Worm (Caenorhabditis elegans) whole organism, late embryonic: Measurements from ENCODE around the gene str-246.

Source experiments
- C38D4.7 ChIP-seq: fragments of 200-800 bp; sonication (Bioruptor generic); optimal IDR thresholded peaks from 2 replicates; lab custom pipeline; 2018; ENCODE audit warnings: mild to moderate bottlenecking, missing genetic modification characterization, moderate library complexity, missing compliant biosample characterization
- F13H6.1 ChIP-seq: sonication (generic microtip); optimal IDR thresholded peaks from 2 replicates; lab custom pipeline; 2016; ENCODE audit warnings: missing genetic modification characterization, missing compliant biosample characterization
- K02D7.2 ChIP-seq: sonication (generic microtip); optimal IDR thresholded peaks from 2 replicates; lab custom pipeline; 2017; ENCODE audit warnings: mild to moderate bottlenecking, missing genetic modification characterization, missing compliant biosample characterization
- T23F11.4 ChIP-seq: fragments of 200-800 bp; sonication (Bioruptor generic); optimal IDR thresholded peaks from 2 replicates; lab custom pipeline; 2018; ENCODE audit warnings: mild to moderate bottlenecking, missing genetic modification characterization, missing compliant biosample characterization
- Y22D7AL.16 ChIP-seq: sonication (generic microtip); optimal IDR thresholded peaks from 2 replicates; lab custom pipeline; 2016; ENCODE audit warnings: missing genetic modification characterization, missing compliant biosample characterization
- ahr-1 ChIP-seq: sonication (generic microtip); optimal IDR thresholded peaks from 2 replicates; lab custom pipeline; 2016; ENCODE audit warnings: missing genetic modification characterization, missing compliant biosample characterization
- ama-1 ChIP-seq: fragments of 150-350 bp; optimal IDR thresholded peaks from 2 replicates; lab custom pipeline; 2014
- ceh-14 ChIP-seq: sonication (generic microtip); optimal IDR thresholded peaks from 2 replicates; lab custom pipeline; 2016; ENCODE audit warnings: missing genotype, missing genetic modification characterization, missing compliant biosample characterization
- ceh-18 ChIP-seq: sonication (generic microtip); optimal IDR thresholded peaks from 2 replicates; lab custom pipeline; 2016; ENCODE audit warnings: missing genetic modification characterization, missing compliant biosample characterization
- ceh-19 ChIP-seq: fragments of 200-800 bp; sonication (Bioruptor generic); optimal IDR thresholded peaks from 2 replicates; lab custom pipeline; 2018; ENCODE audit warnings: mild to moderate bottlenecking, missing genetic modification characterization, missing compliant biosample characterization
- ceh-2 ChIP-seq: sonication (generic microtip); optimal IDR thresholded peaks from 2 replicates; lab custom pipeline; 2016; ENCODE audit warnings: missing genotype, missing genetic modification characterization, missing compliant biosample characterization
- ceh-22 ChIP-seq: sonication (generic microtip); optimal IDR thresholded peaks from 2 replicates; lab custom pipeline; 2017; ENCODE audit warnings: missing biosample characterization, missing genetic modification characterization
- ceh-30 ChIP-seq: fragments of 150-350 bp; optimal IDR thresholded peaks from 2 replicates; lab custom pipeline; 2014; ENCODE audit warnings: missing biosample characterization, missing genetic modification characterization
- ceh-31 ChIP-seq: sonication (generic microtip); optimal IDR thresholded peaks from 2 replicates; lab custom pipeline; 2016; ENCODE audit warnings: missing genetic modification characterization, missing compliant biosample characterization
- dmd-4 ChIP-seq: sonication (generic microtip); optimal IDR thresholded peaks from 2 replicates; lab custom pipeline; 2016; ENCODE audit warnings: borderline replicate concordance, missing genetic modification characterization, missing compliant biosample characterization
- dve-1 ChIP-seq: sonication (generic microtip); optimal IDR thresholded peaks from 2 replicates; lab custom pipeline; 2017; ENCODE audit warnings: antibody characterized with exemption, mild to moderate bottlenecking, missing genetic modification characterization, missing compliant biosample characterization
- elt-2 ChIP-seq: sonication (generic microtip); optimal IDR thresholded peaks from 2 replicates; lab custom pipeline; 2016; ENCODE audit warnings: missing genetic modification reagents, missing genetic modification characterization, missing compliant biosample characterization
- ets-4 ChIP-seq: sonication (generic microtip); optimal IDR thresholded peaks from 2 replicates; lab custom pipeline; 2016; ENCODE audit warnings: missing genetic modification characterization, missing compliant biosample characterization
- eyg-1 ChIP-seq: sonication (generic microtip); optimal IDR thresholded peaks from 2 replicates; lab custom pipeline; 2016; ENCODE audit warnings: missing genotype, missing genetic modification characterization, missing compliant biosample characterization
- fax-1 ChIP-seq: sonication (generic microtip); optimal IDR thresholded peaks from 2 replicates; lab custom pipeline; 2016; ENCODE audit warnings: missing genotype, missing genetic modification characterization, missing compliant biosample characterization
- gmeb-2 ChIP-seq: sonication (generic microtip); optimal IDR thresholded peaks from 2 replicates; lab custom pipeline; 2016; ENCODE audit warnings: missing genetic modification characterization, inconsistent platforms, missing compliant biosample characterization
- hlh-13 ChIP-seq: fragments of 200-800 bp; sonication (Bioruptor generic); optimal IDR thresholded peaks from 2 replicates; lab custom pipeline; 2018; ENCODE audit warnings: mild to moderate bottlenecking, missing genetic modification characterization, missing compliant biosample characterization
- hlh-15 ChIP-seq: sonication (generic microtip); optimal IDR thresholded peaks from 2 replicates; lab custom pipeline; 2016; ENCODE audit warnings: missing genetic modification characterization, missing compliant biosample characterization
- hlh-6 ChIP-seq: sonication (generic microtip); optimal IDR thresholded peaks from 2 replicates; lab custom pipeline; 2016; ENCODE audit warnings: missing genotype, missing genetic modification characterization, missing compliant biosample characterization
- hlh-8 ChIP-seq: sonication (generic microtip); optimal IDR thresholded peaks from 2 replicates; lab custom pipeline; 2016; ENCODE audit warnings: missing genotype, missing genetic modification characterization, missing compliant biosample characterization
- lim-6 ChIP-seq: sonication (generic microtip); optimal IDR thresholded peaks from 2 replicates; lab custom pipeline; 2016; ENCODE audit warnings: missing genetic modification characterization, missing compliant biosample characterization
- madf-2 ChIP-seq: sonication (generic microtip); optimal IDR thresholded peaks from 2 replicates; lab custom pipeline; 2017; ENCODE audit warnings: missing genetic modification characterization, missing compliant biosample characterization
- nfya-1 ChIP-seq: sonication (generic microtip); optimal IDR thresholded peaks from 2 replicates; lab custom pipeline; 2017; ENCODE audit warnings: missing genetic modification characterization, mild to moderate bottlenecking, missing compliant biosample characterization, antibody characterized with exemption, moderate library complexity
- npax-4 ChIP-seq: sonication (generic microtip); optimal IDR thresholded peaks from 2 replicates; lab custom pipeline; 2016; ENCODE audit warnings: missing genetic modification characterization, missing compliant biosample characterization
- pag-3 ChIP-seq: sonication (generic microtip); optimal IDR thresholded peaks from 2 replicates; lab custom pipeline; 2016; ENCODE audit warnings: missing compliant biosample characterization, missing genetic modification characterization, borderline replicate concordance
- pha-2 ChIP-seq: sonication (generic microtip); optimal IDR thresholded peaks from 2 replicates; lab custom pipeline; 2017; ENCODE audit warnings: mild to moderate bottlenecking, missing genetic modification characterization, missing compliant biosample characterization
- pha-4 ChIP-seq: fragments of 150-350 bp; optimal IDR thresholded peaks from 2 replicates; lab custom pipeline; 2018; ENCODE audit warnings: missing biosample characterization, missing genetic modification reagents, missing genetic modification characterization
- pros-1 ChIP-seq: fragments of 150-350 bp; optimal IDR thresholded peaks from 2 replicates; lab custom pipeline; 2014; ENCODE audit warnings: missing biosample characterization, missing genetic modification reagents, missing genetic modification characterization
- ref-2 ChIP-seq: sonication (generic microtip); optimal IDR thresholded peaks from 2 replicates; lab custom pipeline; 2016; ENCODE audit warnings: missing genetic modification characterization, missing compliant biosample characterization
- rnt-1 ChIP-seq: sonication (generic microtip); optimal IDR thresholded peaks from 2 replicates; lab custom pipeline; 2016; ENCODE audit warnings: missing genetic modification characterization, missing compliant biosample characterization
- sdc-2 ChIP-seq: sonication (generic microtip); optimal IDR thresholded peaks from 2 replicates; lab custom pipeline; 2016; ENCODE audit warnings: missing genotype, missing genetic modification characterization, missing compliant biosample characterization
- sox-4 ChIP-seq: sonication (generic microtip); optimal IDR thresholded peaks from 2 replicates; lab custom pipeline; 2017; ENCODE audit warnings: mild to moderate bottlenecking, missing genetic modification characterization, inconsistent platforms, missing compliant biosample characterization
- syd-9 ChIP-seq: sonication (generic microtip); optimal IDR thresholded peaks from 2 replicates; lab custom pipeline; 2016; ENCODE audit warnings: mild to moderate bottlenecking, missing genetic modification characterization, moderate library complexity, missing compliant biosample characterization
- tbx-2 ChIP-seq: sonication (generic microtip); optimal IDR thresholded peaks from 2 replicates; lab custom pipeline; 2016; ENCODE audit warnings: missing genetic modification characterization, missing compliant biosample characterization
- tbx-7 ChIP-seq: sonication (generic microtip); optimal IDR thresholded peaks from 2 replicates; lab custom pipeline; 2016; ENCODE audit warnings: missing genotype, missing genetic modification characterization, missing compliant biosample characterization
- ttx-3 ChIP-seq: sonication (generic microtip); optimal IDR thresholded peaks from 2 replicates; lab custom pipeline; 2016; ENCODE audit warnings: missing genetic modification reagents, missing genetic modification characterization, missing compliant biosample characterization
- unc-3 ChIP-seq, 2 experiments: fragments of 200-800 bp in 1 of 2; sonication (Bioruptor generic) in 1 of 2; sonication (generic microtip) in 1 of 2; conservative IDR thresholded peaks in 1 of 2; optimal IDR thresholded peaks in 1 of 2; 2 replicates each; pipeline versions ENCODE4 v1.3.6 to Lab custom; 2016 to 2022; ENCODE audit warnings: missing compliant biosample characterization in 2 of 2, missing genetic modification characterization in 2 of 2, missing genetic modification reagents in 1 of 2
- unc-42 ChIP-seq: sonication (generic microtip); optimal IDR thresholded peaks from 2 replicates; lab custom pipeline; 2016; ENCODE audit warnings: missing genotype, missing genetic modification characterization, missing compliant biosample characterization
- unc-55 ChIP-seq: sonication (generic microtip); optimal IDR thresholded peaks from 2 replicates; lab custom pipeline; 2017; ENCODE audit warnings: missing biosample characterization, missing genetic modification reagents, missing genetic modification characterization
- unc-86 ChIP-seq: sonication (generic microtip); optimal IDR thresholded peaks from 2 replicates; lab custom pipeline; 2016; ENCODE audit warnings: missing genetic modification characterization, missing compliant biosample characterization
- ztf-16 ChIP-seq: sonication (generic microtip); optimal IDR thresholded peaks from 2 replicates; lab custom pipeline; 2017; ENCODE audit warnings: missing genetic modification characterization, missing compliant biosample characterization

The str-246 gene

DNA sequence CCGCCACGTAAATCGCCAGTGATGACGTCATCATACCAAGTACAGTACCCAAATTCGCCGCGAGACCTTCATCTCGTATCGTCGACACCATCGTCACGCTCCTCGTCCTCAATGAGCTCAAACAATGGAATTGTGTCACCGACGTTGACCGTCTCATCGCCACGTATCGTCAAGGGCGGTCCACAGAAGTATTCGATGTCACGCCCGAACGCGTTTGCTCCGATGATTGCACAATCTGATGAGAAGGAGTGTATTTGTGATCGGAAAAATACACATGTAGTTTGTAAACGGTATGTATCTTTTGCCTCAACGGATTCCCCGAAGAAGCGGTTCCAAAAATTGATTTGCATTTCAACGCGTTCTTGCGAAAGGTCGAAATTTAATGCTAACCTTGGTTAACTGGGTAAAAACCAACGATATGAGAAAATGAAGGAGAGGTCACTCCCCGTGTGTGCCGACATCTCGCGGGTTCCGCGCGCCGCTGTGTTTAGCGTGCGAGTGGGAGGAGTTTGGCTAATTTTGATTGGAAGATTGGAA is 12.7 kb downstream of the str-246 start:
- TF ChIP-seq unc-42 (tag; lab: Kevin White, UChicago) (no peak), fax-1 (tag; lab: Kevin White, UChicago) (no peak), sox-4 (tag; lab: Kevin White, UChicago) (no peak), ama-1 (lab: Kevin White, UChicago) (peak; percentile 89), nfya-1 (tag; lab: Kevin White, UChicago) (peak; percentile 75), madf-2 (no peak), ceh-22 (tag; lab: Kevin White, UChicago) (no peak), pros-1 (tag; lab: Kevin White, UChicago) (no peak), pha-4 (tag; lab: Kevin White, UChicago) (no peak), ceh-31 (tag; lab: Kevin White, UChicago) (no peak)
- TF ChIP-seq, all 69 proteins: peak for 2

DNA sequence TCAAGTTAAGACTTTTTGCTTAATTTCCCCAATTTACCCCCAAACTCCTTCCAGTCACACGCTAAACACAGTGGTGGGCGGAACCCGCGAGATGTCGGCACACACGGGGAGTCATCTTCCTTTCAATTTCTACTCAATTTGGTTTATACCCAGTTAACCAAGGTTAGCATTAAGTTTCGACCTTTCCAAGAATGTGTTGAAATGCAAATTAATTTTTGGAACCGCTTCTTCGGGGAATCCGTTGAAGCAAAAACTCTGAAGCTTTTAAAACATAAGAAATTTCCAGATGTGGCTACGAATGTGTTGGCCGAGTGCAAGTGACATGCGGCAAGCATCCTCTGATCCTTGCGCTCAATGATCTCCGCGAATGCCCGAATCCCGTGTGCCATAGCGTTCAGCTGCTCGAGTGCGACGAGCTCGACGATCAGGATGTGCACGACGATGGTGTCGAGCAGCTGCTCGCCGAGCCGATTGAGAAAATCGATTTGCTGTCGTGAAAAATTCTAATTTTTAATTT is 13.4 kb downstream of the str-246 start:
- TF ChIP-seq ceh-30 (tag; lab: Kevin White, UChicago) (no peak), ama-1 (lab: Kevin White, UChicago) (peak; percentile 66)

DNA sequence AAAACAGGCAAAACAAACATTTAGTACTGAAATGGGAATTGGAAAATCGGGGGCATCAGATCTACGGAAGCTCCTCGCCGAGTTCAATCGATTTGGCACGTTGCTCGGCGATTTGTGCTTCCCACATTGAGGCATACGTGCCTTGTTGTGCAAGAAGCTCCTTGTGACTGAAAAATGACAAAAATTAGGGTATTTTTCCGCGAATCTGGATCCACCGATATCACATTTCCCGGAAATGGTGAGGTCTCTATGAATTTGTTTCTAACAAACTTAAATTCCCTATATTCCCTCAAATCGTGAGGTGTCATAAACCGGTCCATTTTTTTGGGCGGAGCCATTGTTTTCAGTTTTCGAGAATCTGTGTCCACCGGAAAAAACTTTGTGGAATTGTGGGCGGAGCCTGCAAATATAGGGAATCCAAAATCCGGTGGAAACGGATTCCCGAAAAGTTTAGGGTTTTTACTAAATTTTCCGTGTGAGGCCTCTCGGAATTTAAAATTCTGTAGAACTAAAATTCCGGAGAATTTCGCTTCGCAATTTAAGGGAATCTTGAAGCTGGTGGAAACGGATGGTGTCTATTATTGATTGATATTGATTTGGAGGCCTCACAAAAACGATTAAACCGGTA is 14.3 kb downstream of the str-246 start:
- peak; percentile 76 for TF ChIP-seq unc-86
- no peak for TF ChIP-seq ceh-22 (tag; lab: Kevin White, UChicago)
- peak; percentile 9 for TF ChIP-seq Y22D7AL.16 (tag; lab: Kevin White, UChicago)
- TF ChIP-seq syd-9: peak; percentile 36
- peak; percentile 39 for TF ChIP-seq dmd-4 (tag; lab: Kevin White, UChicago)
- peak; percentile 99 for TF ChIP-seq ceh-31 (tag; lab: Kevin White, UChicago)
- peak; percentile 35 for TF ChIP-seq unc-42 (tag; lab: Kevin White, UChicago)
- TF ChIP-seq hlh-8: peak; percentile 86
- TF ChIP-seq npax-4 (tag; lab: Kevin White, UChicago): no peak
- TF ChIP-seq ceh-18 (tag; lab: Kevin White, UChicago): peak; percentile 37
- peak; percentile 94 for TF ChIP-seq ceh-14 (tag; lab: Kevin White, UChicago)
- peak; percentile 39 for TF ChIP-seq gmeb-2 (tag; lab: Kevin White, UChicago)
- TF ChIP-seq sdc-2 (tag; lab: Kevin White, UChicago): peak; percentile 50
- TF ChIP-seq sox-4 (tag; lab: Kevin White, UChicago): peak; percentile 15
- TF ChIP-seq tbx-7: peak; percentile 98
- TF ChIP-seq ztf-16 (tag; lab: Kevin White, UChicago): peak; percentile 67
- TF ChIP-seq eyg-1: no peak
- TF ChIP-seq unc-55: no peak
- TF ChIP-seq pag-3: peak; percentile 60
- peak; percentile 7 for TF ChIP-seq hlh-6 (tag; lab: Kevin White, UChicago)
- no peak for TF ChIP-seq unc-3 (GFP tag; conservative IDR thresholded peaks at IDR 0.05; lab: Robert Waterston, UW)
- TF ChIP-seq unc-3 (tag; optimal IDR thresholded peaks at IDR 0.05; lab: Kevin White, UChicago): peak; percentile 69
- peak; percentile 73 for TF ChIP-seq pha-2
- peak; percentile 91 for TF ChIP-seq lim-6 (tag; lab: Kevin White, UChicago)
- peak; percentile 24 for TF ChIP-seq ceh-19
- TF ChIP-seq ttx-3: peak; percentile 62
- TF ChIP-seq dve-1 (tag; lab: Kevin White, UChicago): no peak
- TF ChIP-seq tbx-2 (tag; lab: Kevin White, UChicago): peak; percentile 96
- TF ChIP-seq rnt-1: peak; percentile 71
- peak; percentile 36 for TF ChIP-seq C38D4.7 (GFP tag; lab: Kevin White, UChicago)
- peak; percentile 72 for TF ChIP-seq elt-2
- TF ChIP-seq ahr-1 (tag; lab: Kevin White, UChicago): peak; percentile 91
- peak; percentile 94 for TF ChIP-seq ceh-2 (tag; lab: Kevin White, UChicago)
- peak; percentile 95 for TF ChIP-seq ets-4
- peak; percentile 80 for TF ChIP-seq ref-2 (tag; lab: Kevin White, UChicago)
- TF ChIP-seq K02D7.2: peak; percentile 43
- TF ChIP-seq hlh-15 (tag; lab: Kevin White, UChicago): peak; percentile 28
- TF ChIP-seq F13H6.1 (tag; lab: Kevin White, UChicago): peak; percentile 90
- no peak for TF ChIP-seq pros-1 (tag; lab: Kevin White, UChicago)
- TF ChIP-seq T23F11.4 (GFP tag; lab: Kevin White, UChicago): peak; percentile 64
- TF ChIP-seq hlh-13 (GFP tag; lab: Kevin White, UChicago): no peak
